Fruit fly (Drosophila melanogaster) whole organism, adult: Measurements from ENCODE around the gene CG45494.
"Not testable (repeated sequence)": the region's sequence is repeated elsewhere in the genome, so short reads cannot be mapped to it uniquely, and the experiment has no call there.

Source experiments
- CG11617 ChIP-seq: fragments of 200-800 bp; sonication (Bioruptor generic); optimal IDR thresholded peaks from 2 replicates; lab custom pipeline; 2017; ENCODE audit warnings: mild to moderate bottlenecking, missing biosample characterization, missing genetic modification reagents, missing genetic modification characterization
- CG12768 ChIP-seq: fragments of 200-800 bp; sonication (Bioruptor generic); optimal IDR thresholded peaks from 2 replicates; lab custom pipeline; 2017; ENCODE audit warnings: missing biosample characterization, missing genetic modification characterization, mild to moderate bottlenecking, moderate library complexity, missing genetic modification reagents
- CG14711 ChIP-seq: fragments of 200-800 bp; sonication (Bioruptor generic); optimal IDR thresholded peaks from 2 replicates; lab custom pipeline; 2018; ENCODE audit warnings: missing biosample characterization, mild to moderate bottlenecking, missing genetic modification characterization, moderate library complexity
- CG1620 ChIP-seq: fragments of 200-800 bp; sonication (Bioruptor generic); optimal IDR thresholded peaks from 2 replicates; lab custom pipeline; 2016; ENCODE audit warnings: missing biosample characterization, missing genetic modification characterization
- CG33017 ChIP-seq: fragments of 200-800 bp; sonication (Bioruptor generic); optimal IDR thresholded peaks from 2 replicates; lab custom pipeline; 2018; ENCODE audit warnings: missing biosample characterization, mild to moderate bottlenecking, missing genetic modification characterization, moderate library complexity
- CG5204 ChIP-seq: fragments of 200-800 bp; sonication (Bioruptor generic); optimal IDR thresholded peaks from 2 replicates; lab custom pipeline; 2016; ENCODE audit warnings: missing biosample characterization, missing genetic modification characterization
- CG7045 ChIP-seq: fragments of 200-800 bp; sonication (Bioruptor generic); optimal IDR thresholded peaks from 2 replicates; lab custom pipeline; 2017; ENCODE audit warnings: missing biosample characterization, mild to moderate bottlenecking, missing genetic modification characterization
- CG7101 ChIP-seq: fragments of 200-800 bp; sonication (Bioruptor generic); optimal IDR thresholded peaks from 2 replicates; lab custom pipeline; 2018; ENCODE audit warnings: missing biosample characterization, mild to moderate bottlenecking, missing genetic modification characterization, moderate library complexity
- Clk ChIP-seq: fragments of 200-800 bp; sonication (Bioruptor generic); optimal IDR thresholded peaks from 2 replicates; lab custom pipeline; 2017; ENCODE audit warnings: missing biosample characterization, missing genetic modification characterization
- Hr96 ChIP-seq: fragments of 200-800 bp; sonication (Bioruptor generic); optimal IDR thresholded peaks from 2 replicates; lab custom pipeline; 2016; ENCODE audit warnings: missing biosample characterization, missing genetic modification characterization
- Mnt ChIP-seq: fragments of 200-800 bp; sonication (Bioruptor generic); optimal IDR thresholded peaks from 2 replicates; lab custom pipeline; 2016; ENCODE audit warnings: missing biosample characterization, mild to moderate bottlenecking, missing genetic modification characterization
- bab1 ChIP-seq: fragments of 200-800 bp; sonication (Bioruptor generic); optimal IDR thresholded peaks from 3 replicates; lab custom pipeline; 2019; ENCODE audit warnings: missing biosample characterization, mild to moderate bottlenecking, missing genetic modification characterization, moderate library complexity
- cic ChIP-seq: fragments of 200-800 bp; sonication (Bioruptor generic); optimal IDR thresholded peaks from 2 replicates; lab custom pipeline; 2017; ENCODE audit warnings: missing biosample characterization, mild to moderate bottlenecking, missing genetic modification characterization, moderate library complexity
- cnc ChIP-seq, 2 experiments: fragments of >200 bp; optimal IDR thresholded peaks; 2 replicates each; lab custom pipeline; 2017
- kay ChIP-seq: fragments of 200-800 bp; sonication (Bioruptor generic); peaks from one replicate; lab custom pipeline; 2016; ENCODE audit warnings: missing biosample characterization, missing genetic modification characterization, borderline replicate concordance
- pad ChIP-seq: fragments of 200-800 bp; sonication (Bioruptor generic); optimal IDR thresholded peaks from 3 replicates; lab custom pipeline; 2017; ENCODE audit warnings: missing biosample characterization, missing genetic modification characterization, mild to moderate bottlenecking, moderate library complexity, missing genetic modification reagents
- tj ChIP-seq: fragments of 200-800 bp; sonication (Bioruptor generic); optimal IDR thresholded peaks from 3 replicates; lab custom pipeline; 2017; ENCODE audit warnings: missing biosample characterization, mild to moderate bottlenecking, missing genetic modification characterization, moderate library complexity

The CG45494 gene

dm6 chrX:19953508-19953907 lies at the start of gene CG45494:
TSS of gene CG45494 (minus strand) at chrX:19953608.
- TF ChIP-seq Clk; CG7045; CG7101 (tag; lab: Kevin White, UChicago): not testable (repeated sequence)

- no peak for TF ChIP-seq kay (GFP tag; lab: Kevin White, UChicago)
- TF ChIP-seq tj (GFP tag; lab: Kevin White, UChicago), result no peak
- no peak for TF ChIP-seq CG12768 (GFP tag; lab: Kevin White, UChicago)
- TF ChIP-seq Mnt (GFP tag; lab: Kevin White, UChicago), result no peak
- TF ChIP-seq cnc (optimal IDR thresholded peaks at IDR 0.05; lab: Kevin White, UChicago), result no peak
- TF ChIP-seq Hr96 (GFP tag; lab: Kevin White, UChicago), result no peak
- TF ChIP-seq CG11617 (GFP tag; lab: Kevin White, UChicago), result no peak
- TF ChIP-seq CG14711, result no peak
- TF ChIP-seq Clk, result no peak
- no peak for TF ChIP-seq CG1620 (GFP tag; lab: Kevin White, UChicago)
Observed at dm6 chrX:20001996-20002395, 48.6 kb upstream of the CG45494 start, which contains the start of gene lky. TSS of gene lky (minus strand) at chrX:20002096.

dm6 chrX:19964215-19964614 lies 10.8 kb upstream of the CG45494 start:
- no peak for TF ChIP-seq cic (GFP tag; lab: Kevin White, UChicago)
- TF ChIP-seq CG12768 (GFP tag; lab: Kevin White, UChicago), result no peak
- TF ChIP-seq CG14711, result no peak
- no peak for TF ChIP-seq cnc (optimal IDR thresholded peaks at IDR 0.05; lab: Kevin White, UChicago)
- peak; percentile 25 for TF ChIP-seq CG5204 (GFP tag; lab: Kevin White, UChicago)
- peak; percentile 0 for TF ChIP-seq Hr96 (GFP tag; lab: Kevin White, UChicago)
- TF ChIP-seq CG33017 (tag; lab: Kevin White, UChicago), result peak; percentile 28
- TF ChIP-seq CG11617 (GFP tag; lab: Kevin White, UChicago), result peak; percentile 23
- no peak for TF ChIP-seq Mnt (GFP tag; lab: Kevin White, UChicago)

- TF ChIP-seq Mnt (GFP tag; lab: Kevin White, UChicago), result no peak
Observed at dm6 chrX:19960881-19961347, 7.5 kb upstream of the CG45494 start, which contains the start of gene Nep3. TSS of gene Nep3 (plus strand) at chrX:19961297.

dm6 chrX:19959353-19959969 lies 6.1 kb upstream of the CG45494 start, which contains the start of gene CG12655:
TSS of gene CG12655 (minus strand) at chrX:19959403.
- TF ChIP-seq CG12768 (GFP tag; lab: Kevin White, UChicago), result no peak
- TF ChIP-seq CG5204 (GFP tag; lab: Kevin White, UChicago), result no peak
- TF ChIP-seq bab1 (GFP tag; lab: Kevin White, UChicago), result no peak
- TF ChIP-seq CG7045, result no peak
- no peak for TF ChIP-seq pad (GFP tag; lab: Kevin White, UChicago)
- TF ChIP-seq CG14711, result no peak
- TF ChIP-seq CG11617 (GFP tag; lab: Kevin White, UChicago), result no peak
- no peak for TF ChIP-seq cnc (optimal IDR thresholded peaks at IDR 0.05; lab: Kevin White, UChicago)
- TF ChIP-seq tj (GFP tag; lab: Kevin White, UChicago), result no peak

dm6 chrX:19958242-19958641 lies 4.8 kb upstream of the CG45494 start, which contains the start of gene CG43784:
TSS of gene CG43784 (minus strand) at chrX:19958342.
- TF ChIP-seq kay, tj, CG1620 (GFP tag; lab: Kevin White, UChicago): not testable (repeated sequence)

- not testable (repeated sequence) for TF ChIP-seq cnc (optimal IDR thresholded peaks at IDR 0.05; lab: Kevin White, UChicago); CG14711; Clk
Observed at dm6 chrX:19948773-19949172, 4.6 kb downstream of the CG45494 start, which contains the start of gene CG45493. TSS of gene CG45493 (minus strand) at chrX:19948873.

dm6 chrX:19944047-19944446 lies 9.4 kb downstream of the CG45494 start, which contains the start of gene CG45492:
TSS of gene CG45492 (minus strand) at chrX:19944147.
- TF ChIP-seq Clk; tj (GFP tag; lab: Kevin White, UChicago); CG5204 (GFP tag; lab: Kevin White, UChicago): not testable (repeated sequence)

dm6 chrX:19938894-19939293 lies 14.5 kb downstream of the CG45494 start, which contains the start of gene CG45491:
TSS of gene CG45491 (minus strand) at chrX:19938994.
- TF ChIP-seq bab1, CG5204, cic (GFP tag; lab: Kevin White, UChicago): not testable (repeated sequence)
